Worm (Caenorhabditis elegans) whole organism, L4 larva: Measurements from ENCODE around the gene glr-1.

Experiments used
- F26F4.8 ChIP-seq: fragments of 200-800 bp; sonication (Bioruptor generic); conservative IDR thresholded peaks from 2 replicates; pipeline ENCODE4 v1.3.6; 2022; ENCODE audit warnings: missing genetic modification characterization, missing compliant biosample characterization
- ZK337.2 ChIP-seq: fragments of 200-800 bp; sonication (Bioruptor generic); IDR thresholded peaks from 2 replicates; pipeline ENCODE4 v1.3.6; 2022; ENCODE audit warnings: missing genetic modification reagents, missing genetic modification characterization, missing compliant biosample characterization
- aha-1 ChIP-seq: fragments of 150-350 bp; peaks from one replicate; lab custom pipeline; 2014; ENCODE audit warnings: missing biosample characterization, missing genetic modification characterization
- aly-2 ChIP-seq: sonication (generic microtip); optimal IDR thresholded peaks from 2 replicates; lab custom pipeline; 2018; ENCODE audit warnings: missing biosample characterization, missing genetic modification characterization
- attf-4 ChIP-seq: sonication (generic microtip); optimal IDR thresholded peaks from 3 replicates; lab custom pipeline; 2017; ENCODE audit warnings: missing biosample characterization, missing genetic modification characterization
- ceh-20 ChIP-seq: fragments of 200-800 bp; sonication (Bioruptor generic); IDR thresholded peaks from 2 replicates; pipeline ENCODE4 v1.3.6; 2022; ENCODE audit warnings: missing genetic modification reagents, missing genetic modification characterization, missing compliant biosample characterization
- ceh-28 ChIP-seq: fragments of 150-350 bp; optimal IDR thresholded peaks from 2 replicates; lab custom pipeline; 2014; ENCODE audit warnings: missing biosample characterization, missing genetic modification reagents, missing genetic modification characterization
- ceh-82 ChIP-seq: sonication (generic microtip); optimal IDR thresholded peaks from 2 replicates; lab custom pipeline; 2017; ENCODE audit warnings: missing biosample characterization, missing genetic modification characterization
- daf-12 ChIP-seq: fragments of 150-350 bp; optimal IDR thresholded peaks from 2 replicates; lab custom pipeline; 2014; ENCODE audit warnings: missing biosample characterization, missing genetic modification reagents, missing genetic modification characterization
- daf-16 ChIP-seq, 3 experiments: sonication (generic microtip); optimal IDR thresholded peaks; 2 replicates each; lab custom pipeline; 2016 to 2017; ENCODE audit warnings: missing genetic modification characterization in 3 of 3, missing genetic modification reagents in 3 of 3, mild to moderate bottlenecking in 2 of 3, missing compliant biosample characterization in 2 of 3, missing biosample characterization in 1 of 3, moderate library complexity in 1 of 3
- dmd-6 ChIP-seq: fragments of 200-800 bp; sonication (Bioruptor generic); IDR thresholded peaks from 2 replicates; pipeline ENCODE4 v1.3.6; 2022; ENCODE audit warnings: missing genetic modification reagents, missing genetic modification characterization, missing compliant biosample characterization
- fkh-10 ChIP-seq: fragments of 150-350 bp; optimal IDR thresholded peaks from 2 replicates; lab custom pipeline; 2014; ENCODE audit warnings: missing biosample characterization, missing genetic modification reagents, missing genetic modification characterization
- hlh-11 ChIP-seq: fragments of 200-800 bp; sonication (Bioruptor generic); optimal IDR thresholded peaks from 2 replicates; lab custom pipeline; 2018; ENCODE audit warnings: mild to moderate bottlenecking, missing genetic modification characterization, missing compliant biosample characterization
- hmg-1.1 ChIP-seq: fragments of 200-800 bp; sonication (Bioruptor generic); IDR thresholded peaks from 2 replicates; pipeline ENCODE4 v1.3.6; 2022; ENCODE audit warnings: missing genetic modification reagents, missing genetic modification characterization, missing compliant biosample characterization
- madf-9 ChIP-seq: fragments of 200-800 bp; sonication (Bioruptor generic); conservative IDR thresholded peaks from 2 replicates; pipeline ENCODE4 v1.3.6; 2022; ENCODE audit warnings: missing genetic modification reagents, missing genetic modification characterization, missing compliant biosample characterization
- mes-2 ChIP-seq: sonication (generic microtip); optimal IDR thresholded peaks from 2 replicates; lab custom pipeline; 2016; ENCODE audit warnings: missing genotype, mild to moderate bottlenecking, missing genetic modification characterization, missing compliant biosample characterization; ENCODE audit not compliant: poor library complexity, severe bottlenecking
- nhr-25 ChIP-seq: sonication (generic microtip); optimal IDR thresholded peaks from 2 replicates; lab custom pipeline; 2017; ENCODE audit warnings: missing genetic modification characterization, mild to moderate bottlenecking, missing compliant biosample characterization, antibody characterized with exemption, moderate library complexity, borderline replicate concordance; ENCODE audit not compliant: insufficient read depth
- nhr-28 ChIP-seq: fragments of 150-350 bp; optimal IDR thresholded peaks from 2 replicates; lab custom pipeline; 2014; ENCODE audit warnings: missing biosample characterization, missing genetic modification characterization
- nhr-77 ChIP-seq: fragments of 150-350 bp; optimal IDR thresholded peaks from 2 replicates; lab custom pipeline; 2014; ENCODE audit warnings: missing biosample characterization, missing genetic modification characterization
- pqm-1 ChIP-seq: sonication (generic microtip); optimal IDR thresholded peaks from 2 replicates; lab custom pipeline; 2017; ENCODE audit warnings: missing biosample characterization, missing genetic modification characterization
- rbr-2 ChIP-seq: sonication (generic microtip); optimal IDR thresholded peaks from 2 replicates; lab custom pipeline; 2016; ENCODE audit warnings: missing genotype, missing genetic modification characterization, missing compliant biosample characterization
- skn-1 ChIP-seq: fragments of 150-350 bp; optimal IDR thresholded peaks from 2 replicates; lab custom pipeline; 2014; ENCODE audit warnings: missing biosample characterization, missing genetic modification characterization
- spr-1 ChIP-seq: sonication (generic microtip); optimal IDR thresholded peaks from 2 replicates; lab custom pipeline; 2016; ENCODE audit warnings: mild to moderate bottlenecking, missing genetic modification characterization, missing compliant biosample characterization
- tag-97 ChIP-seq: fragments of 200-800 bp; sonication (Bioruptor generic); IDR thresholded peaks from 2 replicates; pipeline ENCODE4 v1.3.6; 2022; ENCODE audit warnings: missing genetic modification characterization, missing compliant biosample characterization
- tra-1 ChIP-seq: fragments of 200-800 bp; sonication (Bioruptor generic); IDR thresholded peaks from 2 replicates; pipeline ENCODE4 v1.3.6; 2022; ENCODE audit warnings: missing genetic modification reagents, missing genetic modification characterization, missing compliant biosample characterization
- unc-62 ChIP-seq, 3 experiments: fragments of 150-350 bp in 1 of 3; sonication (generic microtip); optimal IDR thresholded peaks in 2 of 3; peaks in 1 of 3; 1 replicate in 1 of 3; 2 replicates in 2 of 3; lab custom pipeline; 2014 to 2017; ENCODE audit warnings: missing biosample characterization in 3 of 3, missing genetic modification characterization in 3 of 3, missing genetic modification reagents in 3 of 3, missing genotype in 1 of 3
- zip-11 ChIP-seq: fragments of 200-800 bp; sonication (Bioruptor generic); IDR thresholded peaks from 2 replicates; pipeline ENCODE4 v1.3.6; 2022; ENCODE audit warnings: missing genetic modification characterization, missing compliant biosample characterization
- zip-2 ChIP-seq: fragments of 150-350 bp; optimal IDR thresholded peaks from 2 replicates; lab custom pipeline; 2014; ENCODE audit warnings: missing biosample characterization, missing genetic modification characterization
- ztf-7 ChIP-seq: fragments of 150-350 bp; optimal IDR thresholded peaks from 2 replicates; lab custom pipeline; 2014; ENCODE audit warnings: missing biosample characterization, missing genetic modification characterization

The glr-1 gene

ce11 chrIII:8596692-8597091 is 8.2 kb upstream of the glr-1 start:
- TF ChIP-seq nhr-77 (tag; lab: Kevin White, UChicago) (no peak), aha-1 (tag; lab: Kevin White, UChicago) (peak; percentile 38)

ce11 chrIII:8594088-8594487 is 5.6 kb upstream of the glr-1 start:
- TF ChIP-seq skn-1 (tag; lab: Kevin White, UChicago) (no peak), aly-2 (tag; lab: Kevin White, UChicago) (no peak), hlh-11 (tag; lab: Kevin White, UChicago) (peak; percentile 52), dmd-6 (peak; percentile 59; the same call in 1 of the 2 replicates), rbr-2 (tag; lab: Kevin White, UChicago) (no peak), daf-16 (GFP tag; optimal IDR thresholded peaks at IDR 0.05; lab: Kevin White, UChicago) (no peak), daf-16 (tag; optimal IDR thresholded peaks at IDR 0.05; lab: Kevin White, UChicago) (peak; percentile 35), zip-11 (GFP tag; lab: Robert Waterston, UW) (no peak), pqm-1 (tag; lab: Kevin White, UChicago) (peak; percentile 96), zip-2 (tag; lab: Kevin White, UChicago) (no peak), nhr-28 (tag; lab: Kevin White, UChicago) (peak; percentile 90), aha-1 (tag; lab: Kevin White, UChicago) (peak; percentile 89), ceh-20 (GFP tag; lab: Robert Waterston, UW) (no peak), hmg-1.1 (GFP tag; lab: Robert Waterston, UW) (no peak), ceh-28 (tag; lab: Kevin White, UChicago) (no peak)
- TF ChIP-seq, all 104 proteins: peak for 6

- TF ChIP-seq ceh-82 (tag; lab: Kevin White, UChicago): no peak
- no peak for TF ChIP-seq attf-4
- no peak for TF ChIP-seq tra-1
- TF ChIP-seq mes-2 (tag; lab: Kevin White, UChicago): no peak
- no peak for TF ChIP-seq ZK337.2
- no peak for TF ChIP-seq ceh-20 (GFP tag; lab: Robert Waterston, UW)
- TF ChIP-seq daf-16 (GFP tag; optimal IDR thresholded peaks at IDR 0.05; lab: Kevin White, UChicago): no peak
- TF ChIP-seq daf-16 (tag; optimal IDR thresholded peaks at IDR 0.05; lab: Kevin White, UChicago): no peak
- TF ChIP-seq daf-12 (tag; lab: Kevin White, UChicago): no peak
- no peak for TF ChIP-seq ztf-7
- no peak for TF ChIP-seq zip-2 (tag; lab: Kevin White, UChicago)
- no peak for TF ChIP-seq spr-1 (tag; lab: Kevin White, UChicago)
- no peak for TF ChIP-seq madf-9 (GFP tag; lab: Robert Waterston, UW)
- no peak for TF ChIP-seq nhr-25 (tag; lab: Kevin White, UChicago)
These were observed 5.2 kb upstream of the glr-1 start, which contains the start of gene C06E1.7 for ce11 chrIII:8593620-8594019. TSS of gene C06E1.7 (minus strand) at chrIII:8593720.

- no peak for TF ChIP-seq daf-12 (tag; lab: Kevin White, UChicago)
- no peak for TF ChIP-seq hmg-1.1 (GFP tag; lab: Robert Waterston, UW)
- TF ChIP-seq, all 104 proteins: peak for 0
These were observed 2.4 kb upstream of the glr-1 start, which contains the start of gene fipr-16 for ce11 chrIII:8590882-8591281. TSS of gene fipr-16 (minus strand) at chrIII:8590982.

- TF ChIP-seq F26F4.8 (GFP tag; lab: Robert Waterston, UW): no peak
- TF ChIP-seq tra-1: no peak
- TF ChIP-seq fkh-10 (GFP tag; lab: Kevin White, UChicago): no peak
- TF ChIP-seq unc-62 (GFP tag; optimal IDR thresholded peaks at IDR 0.05 in 1 of 2; lab: Kevin White, UChicago): peak in 1 of 2 experiments; percentile 94
- TF ChIP-seq unc-62 (tag; optimal IDR thresholded peaks at IDR 0.05; lab: Kevin White, UChicago): no peak
- no peak for TF ChIP-seq tag-97 (GFP tag; lab: Robert Waterston, UW)
These were observed 753 bp upstream of the glr-1 start, which contains the start of gene fip-3 for ce11 chrIII:8589195-8589594. TSS of gene fip-3 (minus strand) at chrIII:8589488.

ce11 chrIII:8580802-8581201 is 7.6 kb downstream of the glr-1 start, which contains the start of gene doxa-1:
TSS of gene doxa-1 (plus strand) at chrIII:8581102.
- peak in 1 of 2 experiments; percentile 87 for TF ChIP-seq unc-62 (GFP tag; optimal IDR thresholded peaks at IDR 0.05 in 1 of 2; lab: Kevin White, UChicago)
- TF ChIP-seq unc-62 (tag; optimal IDR thresholded peaks at IDR 0.05; lab: Kevin White, UChicago): no peak
- no peak for TF ChIP-seq ceh-20 (GFP tag; lab: Robert Waterston, UW)
- no peak for TF ChIP-seq ceh-82 (tag; lab: Kevin White, UChicago)
- peak; percentile 11 for TF ChIP-seq aha-1 (tag; lab: Kevin White, UChicago)
